Fruit fly (Drosophila melanogaster): ENCODE data around the gene Rnf146.

Rnf146 gene

DNA sequence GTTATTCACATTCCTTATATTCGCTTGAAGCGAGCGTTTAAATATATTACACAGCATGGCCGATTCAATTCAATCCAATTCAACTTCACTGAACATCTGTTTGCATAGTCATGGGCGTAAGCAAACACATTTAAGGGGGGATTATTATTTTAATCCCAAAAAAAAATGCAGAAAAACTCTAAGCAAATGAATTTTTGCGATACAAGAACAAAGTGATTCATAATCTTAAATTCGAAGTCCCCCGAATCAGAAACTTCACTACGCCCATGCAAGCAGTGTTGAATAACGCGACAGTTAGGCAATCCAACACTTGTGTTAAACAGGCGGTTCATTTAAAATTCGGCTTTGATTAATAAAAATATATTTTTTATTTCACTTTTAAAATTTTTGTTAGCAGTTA, 52.2 kb downstream of the Rnf146 start, which contains the start of gene CG14100:
TSS of gene CG14100 (minus strand) at position 103 of the 400 bp plus-strand sequence.
- peak; percentile 100 for TF ChIP-seq Eip93F (GFP tag; optimal IDR thresholded peaks at IDR 0.05)
- TF ChIP-seq OdsH (GFP tag; optimal IDR thresholded peaks at IDR 0.05) = peak; percentile 100
- peak; percentile 100 for TF ChIP-seq CG8319 (GFP tag; optimal IDR thresholded peaks at IDR 0.05)
- TF ChIP-seq Eip78C (GFP tag) = peak; percentile 100
- TF ChIP-seq cyc (GFP tag; optimal IDR thresholded peaks at IDR 0.05) = peak; percentile 100
- peak; percentile 100 for TF ChIP-seq spab (GFP tag; optimal IDR thresholded peaks at IDR 0.05)
- peak; percentile 100 for TF ChIP-seq esn (GFP tag; optimal IDR thresholded peaks at IDR 0.05)
- peak; percentile 100 for TF ChIP-seq net (GFP tag; optimal IDR thresholded peaks at IDR 0.05)
- TF ChIP-seq CG11294 (GFP tag; IDR thresholded peaks at IDR 0.05) = peak; percentile 100
- peak; percentile 100 for TF ChIP-seq achi (GFP tag; optimal IDR thresholded peaks at IDR 0.05)
- TF ChIP-seq CG16779 (tag; optimal IDR thresholded peaks at IDR 0.05) = peak; percentile 99
- TF ChIP-seq Sox14 (GFP tag; optimal IDR thresholded peaks at IDR 0.05) = peak; percentile 100
- TF ChIP-seq Blimp-1 (GFP tag; optimal IDR thresholded peaks at IDR 0.05) = peak; percentile 99
- TF ChIP-seq CG3919 (GFP tag; optimal IDR thresholded peaks at IDR 0.05) = peak; percentile 100
- peak; percentile 100 for TF ChIP-seq CG32006 (GFP tag; optimal IDR thresholded peaks at IDR 0.05)
- TF ChIP-seq Ets96B (tag; optimal IDR thresholded peaks at IDR 0.05) = peak; percentile 100
- TF ChIP-seq Met (GFP tag; optimal IDR thresholded peaks at IDR 0.05) = peak; percentile 100
- peak; percentile 100 for TF ChIP-seq Hr39 (GFP tag; optimal IDR thresholded peaks at IDR 0.05)
- TF ChIP-seq CG11762 (GFP tag; optimal IDR thresholded peaks at IDR 0.05; ENCODE audit: insufficient read depth) = peak; percentile 100
- TF ChIP-seq CG3032 (tag; optimal IDR thresholded peaks at IDR 0.05) = peak; percentile 100
- peak; percentile 100 for TF ChIP-seq CG34406 (GFP tag; optimal IDR thresholded peaks at IDR 0.05)
- TF ChIP-seq CG10669 (GFP tag; optimal IDR thresholded peaks at IDR 0.05) = peak; percentile 100
- peak; percentile 99 for TF ChIP-seq dsx (GFP tag; optimal IDR thresholded peaks at IDR 0.05; ENCODE audit: poor library complexity, severe bottlenecking)
- TF ChIP-seq fd85E (GFP tag; optimal IDR thresholded peaks at IDR 0.05) = peak; percentile 99
- TF ChIP-seq vri (GFP tag; optimal IDR thresholded peaks at IDR 0.05) = peak; percentile 100
- peak; percentile 100 for TF ChIP-seq CG15336 (GFP tag; IDR thresholded peaks at IDR 0.05)
- peak; percentile 100 for TF ChIP-seq CG6163 (GFP tag; IDR thresholded peaks at IDR 0.05)
- peak; percentile 100 for TF ChIP-seq lz (GFP tag; optimal IDR thresholded peaks at IDR 0.05)
- TF ChIP-seq Eip75B (GFP tag; optimal IDR thresholded peaks at IDR 0.05) = peak; percentile 100
- peak; percentile 100 for TF ChIP-seq Ets21C (GFP tag; optimal IDR thresholded peaks at IDR 0.05)
- peak; percentile 99 for TF ChIP-seq CG6808 (GFP tag; optimal IDR thresholded peaks at IDR 0.05)
- peak; percentile 100 for TF ChIP-seq dac (GFP tag; optimal IDR thresholded peaks at IDR 0.05)
- peak; percentile 100 for TF ChIP-seq Gug (GFP tag; IDR thresholded peaks at IDR 0.05)
- peak; percentile 100 for TF ChIP-seq CG4318 (GFP tag; optimal IDR thresholded peaks at IDR 0.05)
- peak; percentile 100 for TF ChIP-seq CG8632 (GFP tag; optimal IDR thresholded peaks at IDR 0.05)
- peak; percentile 100 for TF ChIP-seq CG10631 (GFP tag; optimal IDR thresholded peaks at IDR 0.05)
- peak; percentile 100 for TF ChIP-seq CG7368 (GFP tag; optimal IDR thresholded peaks at IDR 0.05)
- TF ChIP-seq ss (GFP tag; optimal IDR thresholded peaks at IDR 0.05) = peak; percentile 100
- TF ChIP-seq Smox (GFP tag; optimal IDR thresholded peaks at IDR 0.05) = peak; percentile 100
- TF ChIP-seq topi (GFP tag; optimal IDR thresholded peaks at IDR 0.05) = peak; percentile 100
- peak; percentile 100 for TF ChIP-seq CG6854 (GFP tag; optimal IDR thresholded peaks at IDR 0.05)
- TF ChIP-seq svp (GFP tag) = peak; percentile 100
- TF ChIP-seq salr (GFP tag; optimal IDR thresholded peaks at IDR 0.05) = peak; percentile 100
- TF ChIP-seq fd59A (GFP tag; optimal IDR thresholded peaks at IDR 0.05) = peak; percentile 100
- TF ChIP-seq Lpt (GFP tag; optimal IDR thresholded peaks at IDR 0.05) = peak; percentile 100
- TF ChIP-seq CG9139 (GFP tag; optimal IDR thresholded peaks at IDR 0.05) = peak; percentile 100
- peak; percentile 100 for TF ChIP-seq CG1621 (tag; optimal IDR thresholded peaks at IDR 0.05)
- peak; percentile 100 for TF ChIP-seq CG31627 (GFP tag; optimal IDR thresholded peaks at IDR 0.05)
- peak; percentile 100 for TF ChIP-seq Sox15 (GFP tag; optimal IDR thresholded peaks at IDR 0.05)
- peak; percentile 100 for TF ChIP-seq CG6792 (GFP tag; optimal IDR thresholded peaks at IDR 0.05)
- TF ChIP-seq fkh (GFP tag; optimal IDR thresholded peaks at IDR 0.05) = peak; percentile 100
- peak; percentile 100 for TF ChIP-seq eg (GFP tag; IDR thresholded peaks at IDR 0.05)
